Worm (Caenorhabditis elegans) whole organism, L2 larva: ENCODE measurements around the gene nccd-1.

Experiments used
- R02D3.7 ChIP-seq: fragments of 150-350 bp; optimal IDR thresholded peaks from 2 replicates; lab custom pipeline; 2014; ENCODE audit warnings: missing biosample characterization, missing genetic modification characterization
- ZK546.5 ChIP-seq: sonication (generic microtip); optimal IDR thresholded peaks from 2 replicates; lab custom pipeline; 2017; ENCODE audit warnings: missing biosample characterization, missing genetic modification characterization
- aly-2 ChIP-seq: fragments of 150-350 bp; optimal IDR thresholded peaks from 2 replicates; lab custom pipeline; 2014; ENCODE audit warnings: missing biosample characterization, missing genetic modification characterization
- dmd-4 ChIP-seq: sonication (generic microtip); optimal IDR thresholded peaks from 2 replicates; lab custom pipeline; 2017; ENCODE audit warnings: missing biosample characterization, missing genetic modification characterization
- lin-13 ChIP-seq: fragments of 150-350 bp; optimal IDR thresholded peaks from 2 replicates; lab custom pipeline; 2014; ENCODE audit warnings: missing biosample characterization, missing genetic modification reagents, missing genetic modification characterization
- lin-39 ChIP-seq: fragments of 150-350 bp; optimal IDR thresholded peaks from 2 replicates; lab custom pipeline; 2014; ENCODE audit warnings: missing biosample characterization, missing genetic modification reagents, missing genetic modification characterization
- mab-5 ChIP-seq: fragments of 150-350 bp; optimal IDR thresholded peaks from 2 replicates; lab custom pipeline; 2014; ENCODE audit warnings: missing biosample characterization, missing genetic modification characterization
- nhr-6 ChIP-seq: fragments of 150-350 bp; optimal IDR thresholded peaks from 2 replicates; lab custom pipeline; 2014; ENCODE audit warnings: missing biosample characterization, missing genetic modification characterization
- nhr-77 ChIP-seq: fragments of 150-350 bp; optimal IDR thresholded peaks from 2 replicates; lab custom pipeline; 2014; ENCODE audit warnings: missing biosample characterization, missing genetic modification characterization
- skn-1 ChIP-seq: sonication (generic microtip); optimal IDR thresholded peaks from 2 replicates; lab custom pipeline; 2017; ENCODE audit warnings: missing biosample characterization, missing genetic modification characterization
- unc-39 ChIP-seq: fragments of 150-350 bp; optimal IDR thresholded peaks from 2 replicates; lab custom pipeline; 2014; ENCODE audit warnings: missing biosample characterization, missing genetic modification characterization
- unc-62 ChIP-seq: fragments of 150-350 bp; optimal IDR thresholded peaks from 2 replicates; lab custom pipeline; 2014; ENCODE audit warnings: missing biosample characterization, missing genetic modification reagents, missing genetic modification characterization
- ztf-11 ChIP-seq: sonication (generic microtip); optimal IDR thresholded peaks from 2 replicates; lab custom pipeline; 2017; ENCODE audit warnings: missing biosample characterization, missing genetic modification characterization

- TF ChIP-seq mab-5 (tag; lab: Kevin White, UChicago): no peak
- TF ChIP-seq dmd-4: no peak
- no peak for TF ChIP-seq ZK546.5 (tag; lab: Kevin White, UChicago)
- TF ChIP-seq unc-39: no peak
- no peak for TF ChIP-seq unc-62 (GFP tag; lab: Kevin White, UChicago)
- TF ChIP-seq nhr-6: no peak
- no peak for TF ChIP-seq nhr-77
- TF ChIP-seq ztf-11 (tag; lab: Kevin White, UChicago): no peak
- TF ChIP-seq lin-39 (tag; lab: Kevin White, UChicago): no peak
- no peak for TF ChIP-seq R02D3.7
- no peak for TF ChIP-seq lin-13 (GFP tag; lab: Kevin White, UChicago)
- TF ChIP-seq aly-2 (tag; lab: Kevin White, UChicago): no peak
- TF ChIP-seq skn-1 (tag; lab: Kevin White, UChicago): no peak
These were observed 42.0 kb downstream of the nccd-1 start, which contains the start of gene nhr-229 for ce11 chrIV:17030494-17030893.
